Worm (Caenorhabditis elegans) whole organism, mixed stage, embryonic: ENCODE measurements around the gene F44E5.5.

Experiments
- elt-3 ChIP-seq: fragments of 150-350 bp; optimal IDR thresholded peaks from 2 replicates; lab custom pipeline; 2014; ENCODE audit warnings: missing biosample characterization, missing genetic modification characterization
- pha-4 ChIP-seq: fragments of 150-350 bp; optimal IDR thresholded peaks from 2 replicates; lab custom pipeline; 2018; ENCODE audit warnings: missing biosample characterization, missing genetic modification reagents, missing genetic modification characterization

ce11 chrII:11720819-11721218 is 38.6 kb upstream of the F44E5.5 start:
- no peak for TF ChIP-seq elt-3 (tag; lab: Kevin White, UChicago)
- no peak for TF ChIP-seq pha-4
